Fruit fly (Drosophila melanogaster) whole organism, embryonic: ENCODE results near the gene Herc4.
A peak's percentile ranks its signal among the peaks of the same experiment; 100 is the strongest.

ENCODE experiments used
- Ada2b ChIP-seq: fragments of 200-800 bp; sonication (Bioruptor generic); IDR thresholded peaks from 2 replicates; pipeline ENCODE4 v1.3.6; 2022; ENCODE audit warnings: missing biosample characterization, missing genetic modification characterization
- BtbVII ChIP-seq: fragments of 200-800 bp; sonication (Bioruptor generic); optimal IDR thresholded peaks from 3 replicates; lab custom pipeline; 2017; ENCODE audit warnings: missing biosample characterization, mild to moderate bottlenecking, missing genetic modification characterization
- CG12155 ChIP-seq: fragments of 200-800 bp; sonication (Bioruptor generic); optimal IDR thresholded peaks from 3 replicates; lab custom pipeline; 2016; ENCODE audit warnings: missing biosample characterization, missing genetic modification characterization
- CG1233 ChIP-seq: fragments of 200-800 bp; sonication (Bioruptor generic); optimal IDR thresholded peaks from 4 replicates; lab custom pipeline; 2018; ENCODE audit warnings: missing biosample characterization, mild to moderate bottlenecking, missing genetic modification characterization
- CG14667 ChIP-seq: fragments of 200-800 bp; sonication (Bioruptor generic); IDR thresholded peaks from 2 replicates; pipeline ENCODE4 v1.3.6; 2022; ENCODE audit warnings: missing biosample characterization, missing genetic modification characterization
- CG15269 ChIP-seq: fragments of 200-800 bp; sonication (Bioruptor generic); optimal IDR thresholded peaks from 2 replicates; lab custom pipeline; 2018; ENCODE audit warnings: missing biosample characterization, mild to moderate bottlenecking, missing genetic modification characterization, moderate library complexity
- CG30403 ChIP-seq: fragments of 200-800 bp; sonication (Bioruptor generic); optimal IDR thresholded peaks from 3 replicates; lab custom pipeline; 2016; ENCODE audit warnings: missing biosample characterization, missing genetic modification characterization
- CG3163 ChIP-seq: fragments of 200-800 bp; sonication (Bioruptor generic); optimal IDR thresholded peaks from 3 replicates; lab custom pipeline; 2016; ENCODE audit warnings: missing biosample characterization, missing genetic modification characterization
- CG42726 ChIP-seq: fragments of 200-800 bp; sonication (Bioruptor generic); IDR thresholded peaks from 2 replicates; pipeline ENCODE4 v1.3.6; 2022; ENCODE audit warnings: missing biosample characterization, missing genetic modification characterization; ENCODE audit not compliant: partially characterized antibody
- CG4282 ChIP-seq: fragments of 200-800 bp; sonication (Bioruptor generic); optimal IDR thresholded peaks from 2 replicates; lab custom pipeline; 2016; ENCODE audit warnings: missing biosample characterization, missing genetic modification characterization
- CG6683 ChIP-seq: fragments of 200-800 bp; sonication (Bioruptor generic); optimal IDR thresholded peaks from 2 replicates; lab custom pipeline; 2017; ENCODE audit warnings: missing biosample characterization, mild to moderate bottlenecking, missing genetic modification characterization, missing genetic modification reagents
- CG6854 ChIP-seq: fragments of 200-800 bp; sonication (Bioruptor generic); optimal IDR thresholded peaks from 3 replicates; lab custom pipeline; 2017; ENCODE audit warnings: missing biosample characterization, mild to moderate bottlenecking, missing genetic modification characterization
- Deaf1 ChIP-seq: fragments of 200-800 bp; optimal IDR thresholded peaks from 3 replicates; lab custom pipeline; 2019; ENCODE audit warnings: missing biosample characterization, mild to moderate bottlenecking, missing genetic modification characterization, moderate library complexity
- Dll ChIP-seq: fragments of 200-800 bp; sonication (Bioruptor generic); IDR thresholded peaks from 4 replicates; pipeline ENCODE4 v1.3.6; 2022; ENCODE audit warnings: missing biosample characterization, missing genetic modification characterization; ENCODE audit not compliant: partially characterized antibody
- Fer3 ChIP-seq: fragments of 200-800 bp; sonication (Bioruptor generic); optimal IDR thresholded peaks from 2 replicates; lab custom pipeline; 2018; ENCODE audit warnings: missing biosample characterization, mild to moderate bottlenecking, missing genetic modification characterization, moderate library complexity
- H2.0 ChIP-seq: fragments of 200-800 bp; sonication (Bioruptor generic); IDR thresholded peaks from 2 replicates; pipeline ENCODE4 v1.3.6; 2022; ENCODE audit warnings: missing biosample characterization, missing genetic modification characterization
- HLH4C ChIP-seq: fragments of 200-800 bp; sonication (Bioruptor generic); IDR thresholded peaks from 3 replicates; pipeline ENCODE4 v1.3.6; 2022; ENCODE audit warnings: missing biosample characterization, missing genetic modification characterization; ENCODE audit not compliant: partially characterized antibody
- HLH54F ChIP-seq: fragments of 200-800 bp; sonication (Bioruptor generic); optimal IDR thresholded peaks from 3 replicates; lab custom pipeline; 2016; ENCODE audit warnings: missing biosample characterization, missing genetic modification characterization
- Jarid2 ChIP-seq: fragments of 200-800 bp; sonication (Bioruptor generic); optimal IDR thresholded peaks from 3 replicates; lab custom pipeline; 2017; ENCODE audit warnings: mild to moderate bottlenecking, missing biosample characterization, missing genetic modification reagents, missing genetic modification characterization
- MESR4 ChIP-seq: fragments of 200-800 bp; sonication (Bioruptor generic); optimal IDR thresholded peaks from 2 replicates; lab custom pipeline; 2018; ENCODE audit warnings: missing biosample characterization, mild to moderate bottlenecking, missing genetic modification characterization, moderate library complexity
- Mes4 ChIP-seq: fragments of 200-800 bp; sonication (Bioruptor generic); optimal IDR thresholded peaks from 2 replicates; lab custom pipeline; 2016; ENCODE audit warnings: missing biosample characterization, missing genetic modification characterization
- Pdp1 ChIP-seq, 2 experiments: fragments of 200-800 bp; sonication (Bioruptor generic); optimal IDR thresholded peaks; 3 replicates each; lab custom pipeline; 2016; ENCODE audit warnings: missing biosample characterization in 2 of 2, missing genetic modification characterization in 2 of 2, mild to moderate bottlenecking in 1 of 2, moderate library complexity in 1 of 2
- Rx ChIP-seq: fragments of 200-800 bp; sonication (Bioruptor generic); IDR thresholded peaks from 2 replicates; pipeline ENCODE4 v1.3.6; 2022; ENCODE audit warnings: missing biosample characterization, missing genetic modification characterization
- Trl ChIP-seq, 3 experiments: fragments of >200 bp in 2 of 3; fragments of 200-800 bp in 1 of 3; sonication (Bioruptor generic) in 1 of 3; optimal IDR thresholded peaks; 2 replicates in 1 of 3; 3 replicates in 2 of 3; lab custom pipeline; 2016 to 2017; ENCODE audit warnings: missing biosample characterization in 1 of 3, missing genetic modification characterization in 1 of 3
- ap ChIP-seq: fragments of 200-800 bp; sonication (Bioruptor generic); IDR thresholded peaks from 2 replicates; pipeline ENCODE4 v1.3.6; 2022; ENCODE audit warnings: missing biosample characterization, missing genetic modification characterization
- ara ChIP-seq: fragments of 200-800 bp; sonication (Bioruptor generic); IDR thresholded peaks from 2 replicates; pipeline ENCODE4 v1.3.6; 2022; ENCODE audit warnings: missing biosample characterization, missing genetic modification characterization
- az2 ChIP-seq: fragments of 200-800 bp; sonication (Bioruptor generic); optimal IDR thresholded peaks from 3 replicates; lab custom pipeline; 2016; ENCODE audit warnings: missing biosample characterization, missing genetic modification characterization
- bcd ChIP-seq: fragments of 200-800 bp; sonication (Bioruptor generic); optimal IDR thresholded peaks from 2 replicates; lab custom pipeline; 2017; ENCODE audit warnings: missing biosample characterization, mild to moderate bottlenecking, missing genetic modification characterization
- bsh ChIP-seq, 2 experiments: fragments of 200-800 bp; sonication (Bioruptor generic); optimal IDR thresholded peaks; 2 replicates each; lab custom pipeline; 2017 to 2018; ENCODE audit warnings: mild to moderate bottlenecking in 2 of 2, missing biosample characterization in 2 of 2, missing genetic modification characterization in 2 of 2, moderate library complexity in 1 of 2
- cwo ChIP-seq: fragments of 200-800 bp; sonication (Bioruptor generic); optimal IDR thresholded peaks from 3 replicates; lab custom pipeline; 2017; ENCODE audit warnings: missing biosample characterization, missing genetic modification characterization, mild to moderate bottlenecking, moderate library complexity, missing genetic modification reagents
- dati ChIP-seq: fragments of 200-800 bp; sonication (Bioruptor generic); IDR thresholded peaks from 2 replicates; pipeline ENCODE4 v1.3.6; 2022; ENCODE audit warnings: missing biosample characterization, missing genetic modification characterization
- dmrt99B ChIP-seq: fragments of 200-800 bp; sonication (Bioruptor generic); optimal IDR thresholded peaks from 2 replicates; lab custom pipeline; 2018; ENCODE audit warnings: missing biosample characterization, mild to moderate bottlenecking, missing genetic modification characterization, moderate library complexity
- ewg ChIP-seq: fragments of 200-800 bp; sonication (Bioruptor generic); optimal IDR thresholded peaks from 3 replicates; lab custom pipeline; 2017; ENCODE audit warnings: mild to moderate bottlenecking, missing biosample characterization, missing genetic modification reagents, missing genetic modification characterization
- fd96Cb ChIP-seq: fragments of 200-800 bp; sonication (Bioruptor generic); optimal IDR thresholded peaks from 2 replicates; lab custom pipeline; 2018; ENCODE audit warnings: missing biosample characterization, mild to moderate bottlenecking, missing genetic modification characterization, moderate library complexity
- h ChIP-seq: fragments of >200 bp; optimal IDR thresholded peaks from 2 replicates; lab custom pipeline; 2017
- inv ChIP-seq: fragments of 200-800 bp; sonication (Bioruptor generic); IDR thresholded peaks from 2 replicates; pipeline ENCODE4 v1.3.6; 2022; ENCODE audit warnings: missing biosample characterization, missing genetic modification characterization; ENCODE audit not compliant: partially characterized antibody
- kay ChIP-seq: fragments of 200-800 bp; sonication (Bioruptor generic); optimal IDR thresholded peaks from 2 replicates; lab custom pipeline; 2016; ENCODE audit warnings: missing biosample characterization, missing genetic modification characterization
- lbe ChIP-seq: fragments of 200-800 bp; sonication (Bioruptor generic); optimal IDR thresholded peaks from 2 replicates; lab custom pipeline; 2016; ENCODE audit warnings: missing biosample characterization, mild to moderate bottlenecking, missing genetic modification characterization
- lov ChIP-seq, 2 experiments: fragments of 200-800 bp in 1 of 2; fragments of >200 bp in 1 of 2; sonication (Bioruptor generic) in 1 of 2; IDR thresholded peaks in 1 of 2; optimal IDR thresholded peaks in 1 of 2; 2 replicates in 1 of 2; 3 replicates in 1 of 2; pipeline versions ENCODE4 v1.3.6 to Lab custom; 2017 to 2022; ENCODE audit warnings: missing biosample characterization in 1 of 2, missing genetic modification characterization in 1 of 2
- mam ChIP-seq: fragments of 200-800 bp; sonication (Bioruptor generic); optimal IDR thresholded peaks from 3 replicates; lab custom pipeline; 2016; ENCODE audit warnings: missing biosample characterization, missing genetic modification characterization
- nerfin-2 ChIP-seq: fragments of 200-800 bp; sonication (Bioruptor generic); IDR thresholded peaks from 2 replicates; pipeline ENCODE4 v1.3.6; 2022; ENCODE audit warnings: missing biosample characterization, missing genetic modification characterization; ENCODE audit not compliant: partially characterized antibody
- pros ChIP-seq: fragments of 200-800 bp; sonication (Bioruptor generic); optimal IDR thresholded peaks from 3 replicates; lab custom pipeline; 2019; ENCODE audit warnings: missing biosample characterization, mild to moderate bottlenecking, missing genetic modification characterization, moderate library complexity
- ranshi ChIP-seq: fragments of 200-800 bp; sonication (Bioruptor generic); IDR thresholded peaks from 2 replicates; pipeline ENCODE4 v1.3.6; 2022; ENCODE audit warnings: missing biosample characterization, missing genetic modification characterization
- salm ChIP-seq: fragments of 200-800 bp; sonication (Bioruptor generic); optimal IDR thresholded peaks from 2 replicates; lab custom pipeline; 2018; ENCODE audit warnings: missing biosample characterization, mild to moderate bottlenecking, missing genetic modification characterization
- sd ChIP-seq: fragments of 200-800 bp; sonication (Bioruptor generic); optimal IDR thresholded peaks from 3 replicates; lab custom pipeline; 2018; ENCODE audit warnings: missing biosample characterization, mild to moderate bottlenecking, missing genetic modification characterization, moderate library complexity
- seq ChIP-seq: fragments of 200-800 bp; sonication (Bioruptor generic); IDR thresholded peaks from 2 replicates; pipeline ENCODE4 v1.3.6; 2022; ENCODE audit warnings: missing biosample characterization, missing genetic modification characterization
- stwl ChIP-seq: fragments of 200-800 bp; sonication (Bioruptor generic); optimal IDR thresholded peaks from 3 replicates; lab custom pipeline; 2018; ENCODE audit warnings: missing biosample characterization, mild to moderate bottlenecking, missing genetic modification characterization, moderate library complexity
- tll ChIP-seq, 2 experiments: fragments of 200-800 bp in 1 of 2; fragments of >200 bp in 1 of 2; sonication (Bioruptor generic) in 1 of 2; optimal IDR thresholded peaks; 2 replicates each; lab custom pipeline; 2017 to 2019; ENCODE audit warnings: missing biosample characterization in 2 of 2, missing genetic modification characterization in 2 of 2, mild to moderate bottlenecking in 1 of 2, moderate library complexity in 1 of 2
- zfh1 ChIP-seq: fragments of 200-800 bp; sonication (Bioruptor generic); IDR thresholded peaks from 3 replicates; pipeline ENCODE4 v1.3.6; 2022; ENCODE audit warnings: missing biosample characterization, missing genetic modification characterization
- zfh2 ChIP-seq: fragments of 200-800 bp; sonication (Bioruptor generic); optimal IDR thresholded peaks from 2 replicates; lab custom pipeline; 2016; ENCODE audit warnings: missing biosample characterization, missing genetic modification characterization

Gene Herc4

dm6 chr3L:1275767-1276166 is 37.7 kb upstream of the Herc4 start, which contains the start of gene CG32333 (continued):
- TF ChIP-seq CG15269 (tag; lab: Kevin White, UChicago) (no peak), CG42726 (peak; percentile 45; the same call in 1 of the 2 replicates), lbe (GFP tag; lab: Kevin White, UChicago) (no peak), Ada2b (GFP tag; lab: Robert Waterston, UW) (no peak), Dll (GFP tag; lab: Robert Waterston, UW) (no peak), nerfin-2 (GFP tag; lab: Robert Waterston, UW) (no peak), CG6854 (GFP tag; lab: Kevin White, UChicago) (no peak), dati (no peak), HLH4C (GFP tag; lab: Robert Waterston, UW) (0 out of 3 replicates have a peak, but pooled peaks have one; percentile 15), Pdp1 (GFP tag; optimal IDR thresholded peaks at IDR 0.05; lab: Kevin White, UChicago) (no peak), mam (GFP tag; lab: Kevin White, UChicago) (no peak), CG14667 (GFP tag; lab: Robert Waterston, UW) (no peak), lov (optimal IDR thresholded peaks at IDR 0.05; lab: Kevin White, UChicago) (no peak), lov (GFP tag; IDR thresholded peaks at IDR 0.05; lab: Robert Waterston, UW) (no peak), MESR4 (GFP tag; lab: Kevin White, UChicago) (no peak), az2 (GFP tag; lab: Kevin White, UChicago) (no peak), ap (GFP tag; lab: Robert Waterston, UW) (no peak), ewg (GFP tag; lab: Kevin White, UChicago) (peak; percentile 53), CG6683 (GFP tag; lab: Kevin White, UChicago) (no peak), CG4282 (GFP tag; lab: Kevin White, UChicago) (no peak), Fer3 (tag; lab: Kevin White, UChicago) (no peak), BtbVII (GFP tag; lab: Kevin White, UChicago) (no peak), salm (tag; lab: Kevin White, UChicago) (no peak), bsh (GFP tag; optimal IDR thresholded peaks at IDR 0.05; lab: Kevin White, UChicago) (no peak), kay (GFP tag; lab: Kevin White, UChicago) (no peak), inv (GFP tag; lab: Robert Waterston, UW) (no peak), zfh1 (GFP tag; lab: Robert Waterston, UW) (no peak), pros (GFP tag; lab: Kevin White, UChicago) (no peak), h (no peak), ara (no peak), CG1233 (GFP tag; lab: Kevin White, UChicago) (no peak), CG30403 (GFP tag; lab: Kevin White, UChicago) (no peak), Deaf1 (peak; percentile 91), dmrt99B (tag; lab: Kevin White, UChicago) (no peak), Trl (optimal IDR thresholded peaks at IDR 0.05; lab: Kevin White, UChicago) (peak; percentile 42 to 68), Trl (GFP tag; optimal IDR thresholded peaks at IDR 0.05; lab: Kevin White, UChicago) (no peak), Rx (no peak), HLH54F (GFP tag; lab: Kevin White, UChicago) (no peak), Mes4 (GFP tag; lab: Kevin White, UChicago) (no peak), ranshi (peak; percentile 34; the same call in 1 of the 2 replicates), Jarid2 (GFP tag; lab: Kevin White, UChicago) (peak; percentile 45), bcd (GFP tag; lab: Kevin White, UChicago) (no peak), sd (tag; lab: Kevin White, UChicago) (peak; percentile 31), H2.0 (GFP tag; lab: Robert Waterston, UW) (no peak), CG3163 (peak; percentile 71), tll (GFP tag; optimal IDR thresholded peaks at IDR 0.05; lab: Kevin White, UChicago) (no peak), zfh2 (GFP tag; lab: Kevin White, UChicago) (no peak), CG12155 (GFP tag; lab: Kevin White, UChicago) (no peak), cwo (GFP tag; lab: Kevin White, UChicago) (no peak), stwl (tag; lab: Kevin White, UChicago) (no peak), fd96Cb (tag; lab: Kevin White, UChicago) (no peak), seq (no peak)
